Fruit fly (Drosophila melanogaster): ENCODE results near the gene stck.

DNA sequence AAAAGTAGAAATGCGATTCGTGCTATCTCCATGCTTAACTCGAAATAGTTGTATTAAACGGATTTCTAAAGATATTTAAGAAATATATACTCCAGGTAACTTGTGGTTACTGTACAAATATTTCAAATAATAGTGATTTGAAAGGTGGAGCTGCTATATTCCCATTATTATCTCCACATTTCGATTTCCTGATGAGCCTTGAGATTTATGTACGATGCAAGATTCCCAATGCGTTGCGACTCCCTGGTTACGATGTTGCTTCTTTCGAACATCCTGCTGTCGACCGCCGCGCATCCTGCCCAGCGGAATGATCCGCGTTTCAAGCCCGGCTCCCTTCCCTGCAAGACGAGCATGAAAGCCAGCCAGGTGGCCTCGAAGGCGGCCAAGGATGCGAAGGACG is 44.7 kb upstream of the stck start, which contains the start of the genes CG11694 and CG11698:
- TF ChIP-seq CG14711 (tag; optimal IDR thresholded peaks at IDR 0.05) = no peak
- TF ChIP-seq cnc (optimal IDR thresholded peaks at IDR 0.05) = no peak
- TF ChIP-seq toe (GFP tag; optimal IDR thresholded peaks at IDR 0.05) = no peak
- TF ChIP-seq Crg-1 (GFP tag; optimal IDR thresholded peaks at IDR 0.05) = no peak
- no peak for TF ChIP-seq tj (GFP tag; optimal IDR thresholded peaks at IDR 0.05)
- no peak for TF ChIP-seq cic (GFP tag; optimal IDR thresholded peaks at IDR 0.05)
- no peak for TF ChIP-seq bab1 (GFP tag; optimal IDR thresholded peaks at IDR 0.05)
- TF ChIP-seq CG7045 (GFP tag; optimal IDR thresholded peaks at IDR 0.05) = no peak

All from whole organism, adult.